Worm (Caenorhabditis elegans) whole organism, midembryonic: Measurements from ENCODE around the gene pals-18.

Source experiments
- T22C8.4 ChIP-seq: fragments of 200-800 bp; sonication (Bioruptor generic); IDR thresholded peaks from 2 replicates; pipeline ENCODE4 v1.3.6; 2022; ENCODE audit warnings: missing genetic modification characterization, missing compliant biosample characterization
- cog-1 ChIP-seq: sonication (generic microtip); optimal IDR thresholded peaks from 2 replicates; lab custom pipeline; 2016; ENCODE audit warnings: missing genetic modification characterization, missing compliant biosample characterization
- flt-1 ChIP-seq: fragments of 200-800 bp; sonication (Bioruptor generic); IDR thresholded peaks from 2 replicates; pipeline ENCODE4 v1.3.6; 2022; ENCODE audit warnings: missing genetic modification characterization, missing compliant biosample characterization
- klf-2 ChIP-seq: fragments of 200-800 bp; sonication (Bioruptor generic); conservative IDR thresholded peaks from 2 replicates; pipeline ENCODE4 v1.3.6; 2022; ENCODE audit warnings: missing genetic modification reagents, missing genetic modification characterization, missing compliant biosample characterization
- med-1 ChIP-seq: sonication (generic microtip); optimal IDR thresholded peaks from 2 replicates; lab custom pipeline; 2017; ENCODE audit warnings: missing genetic modification characterization, mild to moderate bottlenecking, missing compliant biosample characterization, antibody characterized with exemption, missing genetic modification reagents; ENCODE audit not compliant: insufficient read depth
- ref-1 ChIP-seq: fragments of 200-800 bp; sonication (Bioruptor generic); conservative IDR thresholded peaks from 2 replicates; pipeline ENCODE4 v1.3.6; 2022; ENCODE audit warnings: missing genetic modification reagents, missing genetic modification characterization, missing compliant biosample characterization
- tab-1 ChIP-seq: fragments of 200-800 bp; sonication (Bioruptor generic); IDR thresholded peaks from 2 replicates; pipeline ENCODE4 v1.3.6; 2022; ENCODE audit warnings: missing genetic modification characterization, missing compliant biosample characterization
- ztf-23 ChIP-seq: fragments of 200-800 bp; sonication (Bioruptor generic); IDR thresholded peaks from 2 replicates; pipeline ENCODE4 v1.3.6; 2022; ENCODE audit warnings: missing genetic modification reagents, missing genetic modification characterization, missing compliant biosample characterization
- ztf-29 ChIP-seq: fragments of 200-800 bp; sonication (Bioruptor generic); IDR thresholded peaks from 2 replicates; pipeline ENCODE4 v1.3.6; 2022; ENCODE audit warnings: missing genetic modification reagents, missing genetic modification characterization, missing compliant biosample characterization

The pals-18 gene

ce11 chrIII:1446747-1447146 lies 43.5 kb downstream of the pals-18 start:
- no peak for TF ChIP-seq cog-1 (tag; lab: Kevin White, UChicago)
- TF ChIP-seq ref-1 (GFP tag; lab: Robert Waterston, UW): no peak
- no peak for TF ChIP-seq flt-1 (GFP tag; lab: Robert Waterston, UW)
- TF ChIP-seq tab-1 (GFP tag; lab: Robert Waterston, UW): no peak
- TF ChIP-seq T22C8.4: no peak
- no peak for TF ChIP-seq ztf-29 (GFP tag; lab: Robert Waterston, UW)
- no peak for TF ChIP-seq ztf-23 (GFP tag; lab: Robert Waterston, UW)
- TF ChIP-seq klf-2 (GFP tag; lab: Robert Waterston, UW): no peak
- TF ChIP-seq med-1: no peak

- no peak for TF ChIP-seq ref-1 (GFP tag; lab: Robert Waterston, UW)
- TF ChIP-seq T22C8.4: no peak
- TF ChIP-seq flt-1 (GFP tag; lab: Robert Waterston, UW): 0 out of 2 replicates have a peak, but pooled peaks have one; percentile 39
Observed at ce11 chrIII:1455674-1456073, 52.5 kb downstream of the pals-18 start, which contains the start of gene Y82E9BR.17. Gene Y82E9BR.17, minus strand, starts transcription at chrIII:1455774.
